Fruit fly (Drosophila melanogaster) whole organism, embryonic: ENCODE data around the gene CG8420.

Source experiments
- Aef1 ChIP-seq: fragments of 200-800 bp; sonication (Bioruptor generic); IDR thresholded peaks from 3 replicates; pipeline ENCODE4 v1.3.6; 2022; ENCODE audit warnings: missing biosample characterization, missing genetic modification characterization
- CG18764 ChIP-seq: fragments of 200-800 bp; sonication (Bioruptor generic); optimal IDR thresholded peaks from 3 replicates; lab custom pipeline; 2016; ENCODE audit warnings: missing biosample characterization, missing genetic modification characterization
- CG6654 ChIP-seq: fragments of 200-800 bp; sonication (Bioruptor generic); optimal IDR thresholded peaks from 2 replicates; lab custom pipeline; 2017; ENCODE audit warnings: missing biosample characterization, mild to moderate bottlenecking, missing genetic modification characterization
- CG6813 ChIP-seq: fragments of 200-800 bp; sonication (Bioruptor generic); optimal IDR thresholded peaks from 2 replicates; lab custom pipeline; 2017; ENCODE audit warnings: missing biosample characterization, missing genetic modification characterization, mild to moderate bottlenecking, moderate library complexity, missing genetic modification reagents
- Dll ChIP-seq: fragments of 200-800 bp; sonication (Bioruptor generic); IDR thresholded peaks from 4 replicates; pipeline ENCODE4 v1.3.6; 2022; ENCODE audit warnings: missing biosample characterization, missing genetic modification characterization; ENCODE audit not compliant: partially characterized antibody
- Hr39 ChIP-seq: fragments of >200 bp; optimal IDR thresholded peaks from 2 replicates; lab custom pipeline; 2017
- crc ChIP-seq: fragments of 200-800 bp; sonication (Bioruptor generic); optimal IDR thresholded peaks from 2 replicates; lab custom pipeline; 2016; ENCODE audit warnings: missing biosample characterization, missing genetic modification characterization
- dan ChIP-seq: fragments of 200-800 bp; sonication (Bioruptor generic); IDR thresholded peaks from 2 replicates; pipeline ENCODE4 v1.3.6; 2022; ENCODE audit warnings: missing biosample characterization, missing genetic modification characterization
- onecut ChIP-seq: fragments of 200-800 bp; sonication (Bioruptor generic); IDR thresholded peaks from 2 replicates; pipeline ENCODE4 v1.3.6; 2022; ENCODE audit warnings: missing biosample characterization, missing genetic modification characterization
- peb ChIP-seq: fragments of 200-800 bp; sonication (Bioruptor generic); IDR thresholded peaks from 2 replicates; pipeline ENCODE4 v1.3.6; 2022; ENCODE audit warnings: missing biosample characterization, missing genetic modification characterization
- slbo ChIP-seq: fragments of 200-800 bp; sonication (Bioruptor generic); IDR thresholded peaks from 2 replicates; pipeline ENCODE4 v1.3.6; 2022; ENCODE audit warnings: missing biosample characterization, missing genetic modification characterization
- ssp ChIP-seq: fragments of 200-800 bp; sonication (Bioruptor generic); IDR thresholded peaks from 2 replicates; pipeline ENCODE4 v1.3.6; 2022; ENCODE audit warnings: missing biosample characterization, missing genetic modification characterization
- twi ChIP-seq: fragments of 200-800 bp; optimal IDR thresholded peaks from 2 replicates; lab custom pipeline; 2019; ENCODE audit warnings: missing biosample characterization, mild to moderate bottlenecking, missing genetic modification characterization, moderate library complexity

Gene CG8420

DNA sequence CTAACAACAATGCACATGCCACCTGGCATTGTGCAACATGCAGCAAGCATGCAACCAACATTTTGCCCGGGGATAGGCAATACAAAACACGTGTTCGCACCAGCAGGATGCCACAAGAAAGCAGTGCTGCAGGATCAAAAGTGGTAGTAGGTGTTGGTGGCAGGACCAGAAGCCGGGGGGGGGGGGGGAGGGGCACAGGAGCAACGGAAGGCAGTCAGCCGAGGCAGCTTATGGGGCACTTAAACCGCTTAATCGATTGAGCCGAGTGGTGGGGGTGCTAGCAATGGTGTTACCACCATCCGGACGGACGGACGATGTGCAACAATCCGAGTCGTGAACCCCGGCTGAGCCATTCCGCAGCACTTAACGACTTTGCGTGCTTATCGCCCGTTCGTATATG lies 50.7 kb downstream of the CG8420 start:
- TF ChIP-seq onecut (GFP tag; lab: Robert Waterston, UW) (no peak), Dll (no peak), peb (GFP tag; lab: Robert Waterston, UW) (no peak), crc (GFP tag; lab: Kevin White, UChicago) (no peak), CG18764 (GFP tag; lab: Kevin White, UChicago) (no peak), Aef1 (GFP tag; lab: Robert Waterston, UW) (no peak), slbo (GFP tag; lab: Robert Waterston, UW) (no peak), CG6654 (GFP tag; lab: Kevin White, UChicago) (no peak), twi (tag; lab: Kevin White, UChicago) (no peak), dan (GFP tag; lab: Robert Waterston, UW) (0 out of 2 replicates have a peak, but pooled peaks have one; percentile 23), CG6813 (GFP tag; lab: Kevin White, UChicago) (no peak), Hr39 (peak; percentile 74), ssp (GFP tag; lab: Robert Waterston, UW) (0 out of 2 replicates have a peak, but pooled peaks have one; percentile 8)
- TF ChIP-seq, all 482 proteins: peak for 3
